Fruit fly (Drosophila melanogaster): ENCODE data around the gene CG3437.

DNA sequence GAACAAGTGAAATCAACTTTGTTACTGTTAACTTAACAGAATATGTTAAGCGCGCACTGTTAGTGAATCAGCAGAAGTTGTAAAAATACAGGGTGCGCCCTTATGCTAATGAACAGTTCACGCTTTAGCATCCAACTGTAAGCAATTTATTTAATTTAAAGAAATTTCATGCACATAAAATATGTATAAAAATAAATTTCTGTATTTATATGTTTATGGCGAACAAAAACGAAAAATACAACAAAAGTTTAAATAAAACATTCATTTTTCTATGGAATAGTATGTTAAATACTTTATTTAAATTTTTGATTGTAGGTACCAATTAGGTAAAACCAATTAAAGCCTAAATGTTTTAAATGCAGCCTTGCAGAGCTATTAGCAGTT lies 32.9 kb downstream of the CG3437 start:
- TF ChIP-seq kay (GFP tag; ENCODE audit: borderline replicate concordance) (peak; percentile 97), CG11617 (GFP tag; optimal IDR thresholded peaks at IDR 0.05) (peak; percentile 32), bab1 (GFP tag; optimal IDR thresholded peaks at IDR 0.05) (no peak), toe (GFP tag; optimal IDR thresholded peaks at IDR 0.05) (no peak), pad (GFP tag; optimal IDR thresholded peaks at IDR 0.05) (no peak), CG14711 (tag; optimal IDR thresholded peaks at IDR 0.05) (peak; percentile 57), Clk (GFP tag; optimal IDR thresholded peaks at IDR 0.05) (no peak), CG33017 (tag; optimal IDR thresholded peaks at IDR 0.05) (peak; percentile 65), tj (GFP tag; optimal IDR thresholded peaks at IDR 0.05) (no peak), Mnt (GFP tag; optimal IDR thresholded peaks at IDR 0.05) (no peak), CG7101 (tag; optimal IDR thresholded peaks at IDR 0.05) (peak; percentile 10)

All from whole organism, adult.